Worm (Caenorhabditis elegans): ENCODE results near the gene F09G8.7.

ce11 chrIII:8299078-8299587 lies 31.0 kb upstream of the F09G8.7 start:
- no peak for TF ChIP-seq ceh-24 (tag; optimal IDR thresholded peaks at IDR 0.05)
- TF ChIP-seq pha-4 (tag; optimal IDR thresholded peaks at IDR 0.05), result no peak
- no peak for TF ChIP-seq ets-4 (tag; optimal IDR thresholded peaks at IDR 0.05)
- no peak for TF ChIP-seq tbx-2 (tag; optimal IDR thresholded peaks at IDR 0.05)
- TF ChIP-seq sox-2 (GFP tag; IDR thresholded peaks at IDR 0.05), result no peak
- no peak for TF ChIP-seq sox-4 (tag; optimal IDR thresholded peaks at IDR 0.05)
- TF ChIP-seq unc-42 (tag; optimal IDR thresholded peaks at IDR 0.05), result peak; percentile 29
- TF ChIP-seq pag-3 (tag; optimal IDR thresholded peaks at IDR 0.05; ENCODE audit: borderline replicate concordance), result no peak
- no peak for TF ChIP-seq hlh-13 (GFP tag; optimal IDR thresholded peaks at IDR 0.05)
- no peak for TF ChIP-seq nhr-11 (tag; optimal IDR thresholded peaks at IDR 0.05)
